Worm (Caenorhabditis elegans): Measurements from ENCODE around the gene nspc-7.

- TF ChIP-seq nhr-11 (tag; optimal IDR thresholded peaks at IDR 0.05) (no peak), skn-1 (tag; optimal IDR thresholded peaks at IDR 0.05) (no peak), R02D3.7 (tag; optimal IDR thresholded peaks at IDR 0.05) (no peak), unc-62 (GFP tag; optimal IDR thresholded peaks at IDR 0.05) (no peak), lsy-2 (tag; optimal IDR thresholded peaks at IDR 0.05) (no peak), zag-1 (tag; optimal IDR thresholded peaks at IDR 0.05) (no peak), ztf-4 (tag; optimal IDR thresholded peaks at IDR 0.05) (no peak), elt-1 (tag; optimal IDR thresholded peaks at IDR 0.05) (no peak), ceh-82 (tag; optimal IDR thresholded peaks at IDR 0.05) (no peak), nhr-25 (tag; optimal IDR thresholded peaks at IDR 0.05) (no peak), nhr-129 (tag; optimal IDR thresholded peaks at IDR 0.05) (no peak), elt-3 (tag; optimal IDR thresholded peaks at IDR 0.05) (no peak), nhr-77 (tag; optimal IDR thresholded peaks at IDR 0.05) (no peak)
Measured at ce11 chrX:8567166-8567565, 25.5 kb downstream of the nspc-7 start.
